Worm (Caenorhabditis elegans) whole organism, L4 larva: Measurements from ENCODE around the gene F13H8.3.

Experiments
- F10B5.3 ChIP-seq: sonication (generic microtip); optimal IDR thresholded peaks from 2 replicates; lab custom pipeline; 2016; ENCODE audit warnings: mild to moderate bottlenecking, missing genetic modification characterization, missing compliant biosample characterization
- F37D6.2 ChIP-seq: sonication (generic microtip); optimal IDR thresholded peaks from 2 replicates; lab custom pipeline; 2016; ENCODE audit warnings: mild to moderate bottlenecking, missing genetic modification characterization, missing compliant biosample characterization
- Y5F2A.4 ChIP-seq: fragments of 200-800 bp; sonication (Bioruptor generic); optimal IDR thresholded peaks from 2 replicates; lab custom pipeline; 2018; ENCODE audit warnings: mild to moderate bottlenecking, missing genetic modification characterization, missing compliant biosample characterization
- ZK337.2 ChIP-seq: fragments of 200-800 bp; sonication (Bioruptor generic); IDR thresholded peaks from 2 replicates; pipeline ENCODE4 v1.3.6; 2022; ENCODE audit warnings: missing genetic modification reagents, missing genetic modification characterization, missing compliant biosample characterization
- ZK546.5 ChIP-seq, 2 experiments: sonication (generic microtip); optimal IDR thresholded peaks; 2 replicates each; lab custom pipeline; 2017; ENCODE audit warnings: missing biosample characterization in 2 of 2, missing genetic modification characterization in 2 of 2
- aha-1 ChIP-seq: fragments of 150-350 bp; peaks from one replicate; lab custom pipeline; 2014; ENCODE audit warnings: missing biosample characterization, missing genetic modification characterization
- attf-4 ChIP-seq: sonication (generic microtip); optimal IDR thresholded peaks from 3 replicates; lab custom pipeline; 2017; ENCODE audit warnings: missing biosample characterization, missing genetic modification characterization
- daf-12 ChIP-seq: fragments of 150-350 bp; optimal IDR thresholded peaks from 2 replicates; lab custom pipeline; 2014; ENCODE audit warnings: missing biosample characterization, missing genetic modification reagents, missing genetic modification characterization
- daf-16 ChIP-seq, 3 experiments: sonication (generic microtip); optimal IDR thresholded peaks; 2 replicates each; lab custom pipeline; 2016 to 2017; ENCODE audit warnings: missing genetic modification characterization in 3 of 3, missing genetic modification reagents in 3 of 3, mild to moderate bottlenecking in 2 of 3, missing compliant biosample characterization in 2 of 3, missing biosample characterization in 1 of 3, moderate library complexity in 1 of 3
- daf-19 ChIP-seq: fragments of 200-800 bp; sonication (Bioruptor generic); conservative IDR thresholded peaks from 2 replicates; pipeline ENCODE4 v1.3.6; 2022; ENCODE audit warnings: missing genetic modification characterization, missing compliant biosample characterization
- daf-8 ChIP-seq: fragments of 200-800 bp; sonication (Bioruptor generic); IDR thresholded peaks from 2 replicates; pipeline ENCODE4 v1.3.6; 2022; ENCODE audit warnings: missing genetic modification characterization, missing compliant biosample characterization
- dmd-9 ChIP-seq: fragments of 200-800 bp; sonication (Bioruptor generic); IDR thresholded peaks from 2 replicates; pipeline ENCODE4 v1.3.6; 2022; ENCODE audit warnings: missing genetic modification reagents, missing genetic modification characterization, missing compliant biosample characterization
- egl-43 ChIP-seq: fragments of 200-800 bp; sonication (Bioruptor generic); IDR thresholded peaks from 2 replicates; pipeline ENCODE4 v1.3.6; 2022; ENCODE audit warnings: missing genetic modification reagents, missing genetic modification characterization, missing compliant biosample characterization
- gei-8 ChIP-seq: fragments of 200-800 bp; sonication (Bioruptor generic); optimal IDR thresholded peaks from 2 replicates; lab custom pipeline; 2018; ENCODE audit warnings: mild to moderate bottlenecking, missing genetic modification characterization, missing compliant biosample characterization
- lin-1 ChIP-seq: fragments of 200-800 bp; sonication (Bioruptor generic); IDR thresholded peaks from 2 replicates; pipeline ENCODE4 v1.3.6; 2022; ENCODE audit warnings: missing genetic modification reagents, missing genetic modification characterization, missing compliant biosample characterization
- lin-13 ChIP-seq: fragments of 150-350 bp; optimal IDR thresholded peaks from 2 replicates; lab custom pipeline; 2014; ENCODE audit warnings: missing biosample characterization, missing genetic modification reagents, missing genetic modification characterization
- lin-38 ChIP-seq: fragments of 200-800 bp; sonication (Bioruptor generic); IDR thresholded peaks from 2 replicates; pipeline ENCODE4 v1.3.6; 2022; ENCODE audit warnings: missing genetic modification reagents, missing genetic modification characterization, missing compliant biosample characterization
- mxl-2 ChIP-seq: fragments of 200-800 bp; sonication (Bioruptor generic); conservative IDR thresholded peaks from 2 replicates; pipeline ENCODE4 v1.3.6; 2022; ENCODE audit warnings: missing genetic modification reagents, missing genetic modification characterization, missing compliant biosample characterization
- nhr-102 ChIP-seq: sonication (generic microtip); optimal IDR thresholded peaks from 2 replicates; lab custom pipeline; 2016; ENCODE audit warnings: mild to moderate bottlenecking, missing genetic modification characterization, moderate library complexity, missing compliant biosample characterization
- nhr-11 ChIP-seq: fragments of 150-350 bp; optimal IDR thresholded peaks from 2 replicates; lab custom pipeline; 2014; ENCODE audit warnings: missing biosample characterization, missing genetic modification characterization
- nhr-237 ChIP-seq: sonication (generic microtip); optimal IDR thresholded peaks from 2 replicates; lab custom pipeline; 2017; ENCODE audit warnings: missing biosample characterization, missing genetic modification characterization
- nhr-28 ChIP-seq: fragments of 150-350 bp; optimal IDR thresholded peaks from 2 replicates; lab custom pipeline; 2014; ENCODE audit warnings: missing biosample characterization, missing genetic modification characterization
- nhr-41 ChIP-seq: fragments of 200-800 bp; sonication (Bioruptor generic); IDR thresholded peaks from 2 replicates; pipeline ENCODE4 v1.3.6; 2022; ENCODE audit warnings: missing genetic modification reagents, missing genetic modification characterization, missing compliant biosample characterization
- nhr-48 ChIP-seq: sonication (generic microtip); optimal IDR thresholded peaks from 2 replicates; lab custom pipeline; 2016; ENCODE audit warnings: mild to moderate bottlenecking, missing genetic modification characterization, missing compliant biosample characterization
- nhr-6 ChIP-seq: fragments of 150-350 bp; optimal IDR thresholded peaks from 2 replicates; lab custom pipeline; 2014; ENCODE audit warnings: missing biosample characterization, missing genetic modification characterization
- nhr-76 ChIP-seq: fragments of 150-350 bp; optimal IDR thresholded peaks from 2 replicates; lab custom pipeline; 2014; ENCODE audit warnings: missing biosample characterization, missing genetic modification characterization
- pqm-1 ChIP-seq: sonication (generic microtip); optimal IDR thresholded peaks from 2 replicates; lab custom pipeline; 2017; ENCODE audit warnings: missing biosample characterization, missing genetic modification characterization
- saeg-2 ChIP-seq: fragments of 200-800 bp; sonication (Bioruptor generic); IDR thresholded peaks from 2 replicates; pipeline ENCODE4 v1.3.6; 2022; ENCODE audit warnings: missing genetic modification reagents, missing genetic modification characterization, missing compliant biosample characterization
- spr-1 ChIP-seq: sonication (generic microtip); optimal IDR thresholded peaks from 2 replicates; lab custom pipeline; 2016; ENCODE audit warnings: mild to moderate bottlenecking, missing genetic modification characterization, missing compliant biosample characterization
- spr-3 ChIP-seq: fragments of 200-800 bp; sonication (Bioruptor generic); optimal IDR thresholded peaks from 2 replicates; lab custom pipeline; 2018; ENCODE audit warnings: mild to moderate bottlenecking, missing genetic modification characterization, missing compliant biosample characterization
- tag-97 ChIP-seq: fragments of 200-800 bp; sonication (Bioruptor generic); IDR thresholded peaks from 2 replicates; pipeline ENCODE4 v1.3.6; 2022; ENCODE audit warnings: missing genetic modification characterization, missing compliant biosample characterization
- vab-7 ChIP-seq: fragments of 200-800 bp; sonication (Bioruptor generic); IDR thresholded peaks from 2 replicates; pipeline ENCODE4 v1.3.6; 2022; ENCODE audit warnings: missing genetic modification reagents, missing genetic modification characterization, missing compliant biosample characterization
- zfp-2 ChIP-seq: sonication (generic microtip); optimal IDR thresholded peaks from 2 replicates; lab custom pipeline; 2016; ENCODE audit warnings: mild to moderate bottlenecking, missing genetic modification characterization, missing compliant biosample characterization
- zfp-3 ChIP-seq: fragments of 200-800 bp; sonication (Bioruptor generic); conservative IDR thresholded peaks from 2 replicates; pipeline ENCODE4 v1.3.6; 2022; ENCODE audit warnings: missing genetic modification reagents, missing genetic modification characterization, missing compliant biosample characterization

Gene F13H8.3

ce11 chrII:6292527-6292926 is 28.7 kb downstream of the F13H8.3 start, which contains the start of gene nyn-3:
TSS of gene nyn-3 (minus strand) at chrII:6292627.
- TF ChIP-seq Y5F2A.4 (GFP tag; lab: Kevin White, UChicago) = no peak
- TF ChIP-seq nhr-41 (GFP tag; lab: Robert Waterston, UW) = no peak
- no peak for TF ChIP-seq saeg-2 (GFP tag; lab: Robert Waterston, UW)
- no peak for TF ChIP-seq daf-19 (GFP tag; lab: Robert Waterston, UW)
- TF ChIP-seq spr-1 (tag; lab: Kevin White, UChicago) = no peak
- no peak for TF ChIP-seq attf-4 (tag; lab: Kevin White, UChicago)
- TF ChIP-seq nhr-102 (tag; lab: Kevin White, UChicago) = no peak
- no peak for TF ChIP-seq nhr-76 (tag; lab: Kevin White, UChicago)

- TF ChIP-seq nhr-6 (tag; lab: Kevin White, UChicago) = no peak
- no peak for TF ChIP-seq aha-1 (tag; lab: Kevin White, UChicago)
- TF ChIP-seq egl-43 (GFP tag; lab: Robert Waterston, UW) = no peak
- TF ChIP-seq daf-12 (tag; lab: Kevin White, UChicago) = no peak
- no peak for TF ChIP-seq dmd-9
- no peak for TF ChIP-seq daf-8 (GFP tag; lab: Robert Waterston, UW)
Observed at ce11 chrII:6294261-6294660, 30.5 kb downstream of the F13H8.3 start, which contains the start of gene mps-1. TSS of gene mps-1 (minus strand) at chrII:6294361.

- no peak for TF ChIP-seq dmd-9
- TF ChIP-seq mxl-2 (GFP tag; lab: Robert Waterston, UW) = no peak
- no peak for TF ChIP-seq lin-1 (GFP tag; lab: Robert Waterston, UW)
- TF ChIP-seq daf-16 (GFP tag; optimal IDR thresholded peaks at IDR 0.05; lab: Kevin White, UChicago) = peak in 1 of 2 experiments; percentile 18
- TF ChIP-seq daf-16 (tag; optimal IDR thresholded peaks at IDR 0.05; lab: Kevin White, UChicago) = no peak
- no peak for TF ChIP-seq nhr-237 (tag; lab: Kevin White, UChicago)
- peak; percentile 36 for TF ChIP-seq nhr-11 (tag; lab: Kevin White, UChicago)
- no peak for TF ChIP-seq zfp-3 (GFP tag; lab: Robert Waterston, UW)
- no peak for TF ChIP-seq ZK546.5 (tag; optimal IDR thresholded peaks at IDR 0.05; lab: Kevin White, UChicago)
- TF ChIP-seq gei-8 (GFP tag; lab: Kevin White, UChicago) = no peak
- no peak for TF ChIP-seq nhr-76 (tag; lab: Kevin White, UChicago)
- no peak for TF ChIP-seq lin-38 (GFP tag; lab: Robert Waterston, UW)
- TF ChIP-seq pqm-1 (tag; lab: Kevin White, UChicago) = no peak
- TF ChIP-seq ZK337.2 (GFP tag; lab: Robert Waterston, UW) = 0 out of 2 replicates have a peak, but pooled peaks have one; percentile 41
- peak; percentile 4 for TF ChIP-seq nhr-28 (tag; lab: Kevin White, UChicago)
- TF ChIP-seq lin-13 (GFP tag; lab: Kevin White, UChicago) = no peak
Observed at ce11 chrII:6303209-6303740, 39.5 kb downstream of the F13H8.3 start, which contains the start of gene C29F5.1. TSS of gene C29F5.1 (plus strand) at chrII:6303525.

- TF ChIP-seq egl-43 (GFP tag; lab: Robert Waterston, UW) (no peak), zfp-2 (tag; lab: Kevin White, UChicago) (no peak), F10B5.3 (tag; lab: Kevin White, UChicago) (no peak), F37D6.2 (tag; lab: Kevin White, UChicago) (no peak), pqm-1 (tag; lab: Kevin White, UChicago) (no peak), nhr-28 (tag; lab: Kevin White, UChicago) (no peak), nhr-48 (no peak), daf-19 (GFP tag; lab: Robert Waterston, UW) (no peak), attf-4 (tag; lab: Kevin White, UChicago) (no peak), vab-7 (no peak), spr-3 (no peak), tag-97 (GFP tag; lab: Robert Waterston, UW) (no peak)
Observed at ce11 chrII:6306125-6306524, 42.3 kb downstream of the F13H8.3 start, which contains the start of gene C29F5.8. TSS of gene C29F5.8 (plus strand) at chrII:6306425.
